Fruit fly (Drosophila melanogaster) whole organism, embryonic: Measurements from ENCODE around the gene CG32023.

Experiments
- ATbp ChIP-seq: fragments of 200-800 bp; sonication (Bioruptor generic); optimal IDR thresholded peaks from 2 replicates; lab custom pipeline; 2017; ENCODE audit warnings: missing biosample characterization, mild to moderate bottlenecking, missing genetic modification characterization, missing genetic modification reagents
- CG10462 ChIP-seq: fragments of 200-800 bp; sonication (Bioruptor generic); optimal IDR thresholded peaks from 2 replicates; lab custom pipeline; 2016; ENCODE audit warnings: missing biosample characterization, missing genetic modification characterization
- CG11560 ChIP-seq: fragments of 200-800 bp; sonication (Bioruptor generic); IDR thresholded peaks from 3 replicates; pipeline ENCODE4 v1.3.6; 2022; ENCODE audit warnings: missing biosample characterization, missing genetic modification characterization
- CG17186 ChIP-seq: fragments of 200-800 bp; sonication (Bioruptor generic); optimal IDR thresholded peaks from 3 replicates; lab custom pipeline; 2017; ENCODE audit warnings: missing biosample characterization, missing genetic modification reagents, missing genetic modification characterization
- CG2889 ChIP-seq: fragments of 200-800 bp; sonication (Bioruptor generic); IDR thresholded peaks from 3 replicates; pipeline ENCODE4 v1.3.6; 2022; ENCODE audit warnings: missing biosample characterization, missing genetic modification characterization
- CG9876 ChIP-seq: fragments of 200-800 bp; sonication (Bioruptor generic); optimal IDR thresholded peaks from 2 replicates; lab custom pipeline; 2016; ENCODE audit warnings: missing biosample characterization, missing genetic modification characterization
- Lhr ChIP-seq: fragments of 200-800 bp; sonication (Bioruptor generic); optimal IDR thresholded peaks from 3 replicates; lab custom pipeline; 2017; ENCODE audit warnings: mild to moderate bottlenecking, missing biosample characterization, missing genetic modification reagents, missing genetic modification characterization
- Mes4 ChIP-seq: fragments of 200-800 bp; sonication (Bioruptor generic); optimal IDR thresholded peaks from 2 replicates; lab custom pipeline; 2016; ENCODE audit warnings: missing biosample characterization, missing genetic modification characterization
- Side ChIP-seq: fragments of 200-800 bp; sonication (Bioruptor generic); optimal IDR thresholded peaks from 2 replicates; lab custom pipeline; 2016; ENCODE audit warnings: missing biosample characterization, missing genetic modification characterization
- ab ChIP-seq: fragments of 200-800 bp; sonication (Bioruptor generic); optimal IDR thresholded peaks from 2 replicates; lab custom pipeline; 2016; ENCODE audit warnings: missing biosample characterization, missing genetic modification characterization
- chn ChIP-seq: fragments of 200-800 bp; sonication (Bioruptor generic); optimal IDR thresholded peaks from 2 replicates; lab custom pipeline; 2016; ENCODE audit warnings: missing biosample characterization, missing genetic modification characterization
- org-1 ChIP-seq: fragments of 200-800 bp; sonication (Bioruptor generic); optimal IDR thresholded peaks from 2 replicates; lab custom pipeline; 2017; ENCODE audit warnings: missing biosample characterization, missing genetic modification characterization
- schlank ChIP-seq: fragments of 200-800 bp; sonication (Bioruptor generic); optimal IDR thresholded peaks from 2 replicates; lab custom pipeline; 2018; ENCODE audit warnings: missing biosample characterization, mild to moderate bottlenecking, missing genetic modification characterization
- tap ChIP-seq: fragments of 200-800 bp; optimal IDR thresholded peaks from 3 replicates; lab custom pipeline; 2019; ENCODE audit warnings: missing biosample characterization, mild to moderate bottlenecking, missing genetic modification characterization, moderate library complexity

DNA sequence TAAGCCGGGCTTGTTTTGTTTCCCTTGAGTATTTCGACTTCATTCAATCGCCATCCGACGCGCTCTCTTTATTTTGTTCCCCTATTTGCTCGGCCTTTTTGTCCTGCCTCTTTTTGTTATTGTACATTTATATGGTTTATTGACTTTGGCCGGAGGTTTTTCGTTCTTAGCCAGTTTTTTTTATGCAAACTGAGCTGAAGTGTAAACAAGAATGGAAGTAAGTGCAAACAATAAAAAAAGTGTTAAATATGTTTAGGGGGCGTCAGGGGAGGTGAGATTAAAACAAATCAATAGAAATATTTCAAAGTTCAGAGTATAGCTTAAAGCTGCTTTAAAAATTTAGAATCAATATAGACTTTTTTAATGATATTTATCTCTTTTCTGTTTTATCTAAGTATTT, 30.5 kb upstream of the CG32023 start:
- TF ChIP-seq ab (GFP tag; lab: Kevin White, UChicago) (no peak), Lhr (GFP tag; lab: Kevin White, UChicago) (no peak), Mes4 (no peak), chn (GFP tag; lab: Kevin White, UChicago) (no peak), CG11560 (tag; lab: Robert Waterston, UW) (no peak), Side (GFP tag; lab: Kevin White, UChicago) (no peak), CG10462 (no peak), CG9876 (GFP tag; lab: Kevin White, UChicago) (no peak), schlank (tag; lab: Kevin White, UChicago) (no peak), tap (no peak), CG2889 (GFP tag; lab: Robert Waterston, UW) (no peak), CG17186 (GFP tag; lab: Kevin White, UChicago) (no peak), org-1 (no peak), ATbp (no peak)
